Worm (Caenorhabditis elegans) whole organism, young adult: ENCODE results near the gene unc-112.

Experiments
- attf-3 ChIP-seq: fragments of 200-800 bp; sonication (Bioruptor generic); conservative IDR thresholded peaks from 2 replicates; pipeline ENCODE4 v1.3.6; 2022; ENCODE audit warnings: missing genetic modification reagents, missing genetic modification characterization, missing compliant biosample characterization
- efl-1 ChIP-seq: fragments of 150-350 bp; optimal IDR thresholded peaks from 2 replicates; lab custom pipeline; 2014; ENCODE audit warnings: missing biosample characterization, missing genetic modification reagents, missing genetic modification characterization
- hsf-1 ChIP-seq: fragments of 200-800 bp; sonication (Bioruptor generic); IDR thresholded peaks from 2 replicates; pipeline ENCODE4 v1.3.6; 2022; ENCODE audit warnings: missing genetic modification reagents, missing genetic modification characterization, missing compliant biosample characterization
- lin-35 ChIP-seq, 3 experiments: fragments of 150-350 bp in 2 of 3; sonication (generic microtip) in 1 of 3; optimal IDR thresholded peaks; 2 replicates each; lab custom pipeline; 2014 to 2018; ENCODE audit warnings: missing biosample characterization in 3 of 3, missing genetic modification characterization in 3 of 3, missing genetic modification reagents in 3 of 3
- mcd-1 ChIP-seq: fragments of 200-800 bp; sonication (Bioruptor generic); IDR thresholded peaks from 2 replicates; pipeline ENCODE4 v1.3.6; 2022; ENCODE audit warnings: missing genetic modification reagents, missing genetic modification characterization, missing compliant biosample characterization
- nhr-27 ChIP-seq: fragments of 200-800 bp; sonication (Bioruptor generic); optimal IDR thresholded peaks from 2 replicates; lab custom pipeline; 2018; ENCODE audit warnings: mild to moderate bottlenecking, missing genetic modification characterization, moderate library complexity, missing compliant biosample characterization
- pbrm-1 ChIP-seq: fragments of 200-800 bp; sonication (Bioruptor generic); IDR thresholded peaks from 2 replicates; pipeline ENCODE4 v1.3.6; 2022; ENCODE audit warnings: missing genetic modification reagents, missing genetic modification characterization, missing compliant biosample characterization
- pha-4 ChIP-seq: fragments of 150-350 bp; sonication (generic microtip); optimal IDR thresholded peaks from 2 replicates; lab custom pipeline; 2014; ENCODE audit warnings: missing biosample characterization, missing genetic modification reagents, missing genetic modification characterization
- snpc-1.1 ChIP-seq: sonication (generic microtip); optimal IDR thresholded peaks from 2 replicates; lab custom pipeline; 2017; ENCODE audit warnings: missing genetic modification characterization, mild to moderate bottlenecking, missing compliant biosample characterization, antibody characterized with exemption, moderate library complexity, missing genotype, missing genetic modification reagents; ENCODE audit not compliant: insufficient read depth
- snpc-4 ChIP-seq, 5 experiments: fragments of 150-350 bp in 1 of 5; sonication (generic microtip) in 4 of 5; optimal IDR thresholded peaks; 2 replicates each; lab custom pipeline; 2014 to 2018; ENCODE audit warnings: missing genetic modification characterization in 5 of 5, missing biosample characterization in 3 of 5, antibody characterized with exemption in 2 of 5, mild to moderate bottlenecking in 2 of 5, missing compliant biosample characterization in 2 of 5, missing genotype in 2 of 5, moderate library complexity in 2 of 5, missing genetic modification reagents in 1 of 5
- somi-1 ChIP-seq: fragments of 200-800 bp; sonication (Bioruptor generic); optimal IDR thresholded peaks from 2 replicates; lab custom pipeline; 2018; ENCODE audit warnings: mild to moderate bottlenecking, missing genetic modification characterization, missing compliant biosample characterization
- unc-62 ChIP-seq: fragments of 150-350 bp; optimal IDR thresholded peaks from 2 replicates; lab custom pipeline; 2014; ENCODE audit warnings: missing biosample characterization, missing genetic modification reagents, missing genetic modification characterization
- ztf-3 ChIP-seq: fragments of 200-800 bp; sonication (Bioruptor generic); optimal IDR thresholded peaks from 2 replicates; lab custom pipeline; 2018; ENCODE audit warnings: mild to moderate bottlenecking, missing genetic modification characterization, missing compliant biosample characterization

- TF ChIP-seq hsf-1 (GFP tag; lab: Robert Waterston, UW) (no peak), somi-1 (no peak), nhr-27 (tag; lab: Kevin White, UChicago) (no peak), mcd-1 (no peak), snpc-1.1 (tag; lab: Kevin White, UChicago) (no peak), efl-1 (GFP tag; lab: Kevin White, UChicago) (no peak), snpc-4 (GFP tag; optimal IDR thresholded peaks at IDR 0.05; lab: Kevin White, UChicago) (no peak), snpc-4 (tag; optimal IDR thresholded peaks at IDR 0.05; lab: Kevin White, UChicago) (no peak), pha-4 (tag; lab: Kevin White, UChicago) (no peak), attf-3 (no peak), lin-35 (GFP tag; optimal IDR thresholded peaks at IDR 0.05; lab: Kevin White, UChicago) (no peak), unc-62 (no peak), pbrm-1 (GFP tag; lab: Robert Waterston, UW) (no peak), ztf-3 (GFP tag; lab: Kevin White, UChicago) (no peak)
Observed at ce11 chrV:14663006-14663405, 33.4 kb downstream of the unc-112 start, which contains the start of gene C47E8.9.
